Fruit fly (Drosophila melanogaster): ENCODE results near the gene CG14857.

Gene CG14857

dm6 chr3R:14853767-14854191, 52.2 kb downstream of the CG14857 start (continued):
- no peak for TF ChIP-seq tin (GFP tag; optimal IDR thresholded peaks at IDR 0.05)
- TF ChIP-seq Ptx1 (GFP tag; IDR thresholded peaks at IDR 0.05): no peak
- no peak for TF ChIP-seq CG16779 (GFP tag; IDR thresholded peaks at IDR 0.05)
- peak; percentile 99 for TF ChIP-seq grn (GFP tag; optimal IDR thresholded peaks at IDR 0.05)

Measured in whole organism, embryonic.